Worm (Caenorhabditis elegans) whole organism, L3 larva: ENCODE data around the gene ZK688.10.

ENCODE experiments used
- R02D3.7 ChIP-seq: fragments of 150-350 bp; optimal IDR thresholded peaks from 2 replicates; lab custom pipeline; 2014; ENCODE audit warnings: missing biosample characterization, missing genetic modification characterization
- aly-2 ChIP-seq: fragments of 150-350 bp; optimal IDR thresholded peaks from 2 replicates; lab custom pipeline; 2014; ENCODE audit warnings: missing biosample characterization, missing genetic modification characterization
- ama-1 ChIP-seq: fragments of 150-350 bp; optimal IDR thresholded peaks from 2 replicates; lab custom pipeline; 2018
- ceh-82 ChIP-seq: fragments of 150-350 bp; optimal IDR thresholded peaks from 2 replicates; lab custom pipeline; 2014; ENCODE audit warnings: missing biosample characterization, missing genetic modification characterization
- ceh-9 ChIP-seq: sonication (generic microtip); optimal IDR thresholded peaks from 2 replicates; lab custom pipeline; 2018; ENCODE audit warnings: missing biosample characterization, missing genetic modification characterization
- egl-27 ChIP-seq: sonication (generic microtip); optimal IDR thresholded peaks from 4 replicates; lab custom pipeline; 2017; ENCODE audit warnings: missing biosample characterization, missing genetic modification reagents, missing genetic modification characterization
- egl-5 ChIP-seq: fragments of 150-350 bp; optimal IDR thresholded peaks from 2 replicates; lab custom pipeline; 2017; ENCODE audit warnings: missing biosample characterization, missing genetic modification reagents, missing genetic modification characterization, inconsistent platforms
- elt-1 ChIP-seq: fragments of 150-350 bp; optimal IDR thresholded peaks from 2 replicates; lab custom pipeline; 2014; ENCODE audit warnings: missing biosample characterization, missing genetic modification characterization
- elt-2 ChIP-seq: sonication (generic microtip); optimal IDR thresholded peaks from 2 replicates; lab custom pipeline; 2016; ENCODE audit warnings: missing genetic modification reagents, mild to moderate bottlenecking, missing genetic modification characterization, missing compliant biosample characterization
- elt-3 ChIP-seq, 3 experiments: fragments of 150-350 bp in 1 of 3; sonication (generic microtip) in 2 of 3; optimal IDR thresholded peaks; 2 replicates in 2 of 3; 4 replicates in 1 of 3; lab custom pipeline; 2014 to 2017; ENCODE audit warnings: missing biosample characterization in 3 of 3, missing genetic modification characterization in 3 of 3
- eor-1 ChIP-seq, 2 experiments: fragments of 150-350 bp; optimal IDR thresholded peaks; 2 replicates each; lab custom pipeline; 2014 to 2018; ENCODE audit warnings: missing biosample characterization in 2 of 2, missing genetic modification characterization in 2 of 2
- fkh-10 ChIP-seq: sonication (generic microtip); optimal IDR thresholded peaks from 2 replicates; lab custom pipeline; 2017; ENCODE audit warnings: missing biosample characterization, missing genetic modification reagents, missing genetic modification characterization
- fos-1 ChIP-seq: fragments of 150-350 bp; optimal IDR thresholded peaks from 2 replicates; lab custom pipeline; 2014; ENCODE audit warnings: missing biosample characterization, missing genetic modification characterization
- hmg-11 ChIP-seq: sonication (generic microtip); optimal IDR thresholded peaks from 2 replicates; lab custom pipeline; 2016; ENCODE audit warnings: missing genetic modification characterization, missing compliant biosample characterization
- jun-1 ChIP-seq: fragments of 150-350 bp; optimal IDR thresholded peaks from 2 replicates; lab custom pipeline; 2014; ENCODE audit warnings: missing biosample characterization, missing genetic modification reagents, missing genetic modification characterization
- lin-15B ChIP-seq: fragments of 150-350 bp; optimal IDR thresholded peaks from 2 replicates; lab custom pipeline; 2014; ENCODE audit warnings: missing biosample characterization, missing genetic modification characterization
- lin-39 ChIP-seq: fragments of 150-350 bp; optimal IDR thresholded peaks from 2 replicates; lab custom pipeline; 2018; ENCODE audit warnings: missing biosample characterization, missing genetic modification reagents, missing genetic modification characterization
- lsy-12 ChIP-seq: sonication (generic microtip); optimal IDR thresholded peaks from 2 replicates; lab custom pipeline; 2016; ENCODE audit warnings: mild to moderate bottlenecking, missing genetic modification characterization, missing compliant biosample characterization
- mdl-1 ChIP-seq: fragments of 150-350 bp; optimal IDR thresholded peaks from 2 replicates; lab custom pipeline; 2014; ENCODE audit warnings: missing biosample characterization, missing genetic modification characterization
- nfya-1 ChIP-seq: sonication (generic microtip); optimal IDR thresholded peaks from 2 replicates; lab custom pipeline; 2017; ENCODE audit warnings: missing genetic modification characterization, mild to moderate bottlenecking, missing compliant biosample characterization, antibody characterized with exemption, moderate library complexity; ENCODE audit not compliant: insufficient read depth
- nhr-11 ChIP-seq: fragments of 150-350 bp; optimal IDR thresholded peaks from 2 replicates; lab custom pipeline; 2014; ENCODE audit warnings: missing biosample characterization, missing genetic modification characterization
- nhr-23 ChIP-seq: fragments of 150-350 bp; optimal IDR thresholded peaks from 2 replicates; lab custom pipeline; 2014; ENCODE audit warnings: missing biosample characterization, missing genetic modification reagents, missing genetic modification characterization
- nhr-237 ChIP-seq: fragments of 150-350 bp; optimal IDR thresholded peaks from 2 replicates; lab custom pipeline; 2014; ENCODE audit warnings: missing biosample characterization, missing genetic modification characterization
- nhr-28 ChIP-seq: fragments of 150-350 bp; optimal IDR thresholded peaks from 2 replicates; lab custom pipeline; 2014; ENCODE audit warnings: missing biosample characterization, missing genetic modification characterization
- nhr-43 ChIP-seq: sonication (generic microtip); optimal IDR thresholded peaks from 2 replicates; lab custom pipeline; 2016; ENCODE audit warnings: mild to moderate bottlenecking, missing genetic modification characterization, missing compliant biosample characterization; ENCODE audit not compliant: poor library complexity, severe bottlenecking
- nhr-67 ChIP-seq: fragments of 150-350 bp; optimal IDR thresholded peaks from 2 replicates; lab custom pipeline; 2014; ENCODE audit warnings: missing biosample characterization, missing genetic modification characterization
- nhr-77 ChIP-seq: fragments of 150-350 bp; optimal IDR thresholded peaks from 2 replicates; lab custom pipeline; 2014; ENCODE audit warnings: missing biosample characterization, missing genetic modification characterization
- pha-4 ChIP-seq: fragments of 150-350 bp; optimal IDR thresholded peaks from 2 replicates; lab custom pipeline; 2014; ENCODE audit warnings: missing biosample characterization, missing genetic modification reagents, missing genetic modification characterization
- pqm-1 ChIP-seq: fragments of 150-350 bp; optimal IDR thresholded peaks from 2 replicates; lab custom pipeline; 2017; ENCODE audit warnings: missing biosample characterization, missing genetic modification characterization, inconsistent platforms
- sea-2 ChIP-seq: fragments of 150-350 bp; sonication (generic microtip); optimal IDR thresholded peaks from 4 replicates; lab custom pipeline; 2014; ENCODE audit warnings: missing biosample characterization, missing genetic modification reagents, missing genetic modification characterization
- snpc-4 ChIP-seq: fragments of 150-350 bp; optimal IDR thresholded peaks from 2 replicates; lab custom pipeline; 2014; ENCODE audit warnings: missing biosample characterization, missing genetic modification characterization
- tbx-2 ChIP-seq: sonication (generic microtip); optimal IDR thresholded peaks from 2 replicates; lab custom pipeline; 2016; ENCODE audit warnings: mild to moderate bottlenecking, missing genetic modification characterization, missing compliant biosample characterization
- unc-39 ChIP-seq: sonication (generic microtip); optimal IDR thresholded peaks from 4 replicates; lab custom pipeline; 2017; ENCODE audit warnings: missing biosample characterization, missing genetic modification characterization
- unc-62 ChIP-seq: fragments of 150-350 bp; sonication (generic microtip); optimal IDR thresholded peaks from 4 replicates; lab custom pipeline; 2014; ENCODE audit warnings: missing biosample characterization, missing genetic modification reagents, missing genetic modification characterization
- zag-1 ChIP-seq: fragments of 150-350 bp; optimal IDR thresholded peaks from 2 replicates; lab custom pipeline; 2014; ENCODE audit warnings: missing biosample characterization, missing genetic modification characterization
- ztf-11 ChIP-seq: fragments of 150-350 bp; optimal IDR thresholded peaks from 2 replicates; lab custom pipeline; 2014; ENCODE audit warnings: missing biosample characterization, missing genetic modification characterization
- ztf-4 ChIP-seq: fragments of 150-350 bp; optimal IDR thresholded peaks from 2 replicates; lab custom pipeline; 2014; ENCODE audit warnings: missing biosample characterization, missing genetic modification characterization

ZK688.10 gene

DNA sequence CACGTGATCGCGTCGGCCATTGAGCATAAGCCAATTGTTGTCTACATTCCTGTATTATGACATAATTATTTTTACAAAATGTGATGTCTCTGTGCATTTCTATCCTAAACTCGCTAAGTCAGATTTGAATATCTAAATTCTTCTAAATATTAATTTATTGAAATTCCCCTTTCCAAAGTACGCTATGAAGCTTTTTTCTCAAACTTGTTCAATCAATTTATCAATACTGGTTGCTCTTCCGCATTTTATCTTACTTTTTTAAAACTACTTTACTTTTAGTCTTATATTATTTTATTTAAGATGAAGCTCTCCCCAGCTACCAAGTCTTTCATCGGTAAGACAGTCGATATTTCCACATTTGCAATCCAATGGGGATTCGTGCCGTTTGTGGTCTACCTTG, 37.5 kb downstream of the ZK688.10 start, which contains the start of gene tomm-7:
tomm-7 (plus strand) TSS at position 301 of the 400 bp plus-strand sequence.
- TF ChIP-seq ztf-11 (tag; lab: Kevin White, UChicago) (no peak), unc-39 (tag; lab: Kevin White, UChicago) (no peak), snpc-4 (tag; lab: Kevin White, UChicago) (no peak), ztf-4 (tag; lab: Kevin White, UChicago) (no peak), nhr-23 (tag; lab: Kevin White, UChicago) (no peak), unc-62 (no peak), lin-15B (tag; lab: Kevin White, UChicago) (no peak), R02D3.7 (no peak), fkh-10 (GFP tag; lab: Kevin White, UChicago) (no peak), elt-3 (tag; optimal IDR thresholded peaks at IDR 0.05; lab: Kevin White, UChicago) (no peak), hmg-11 (tag; lab: Kevin White, UChicago) (no peak), sea-2 (GFP tag; lab: Kevin White, UChicago) (no peak), ama-1 (lab: Kevin White, UChicago) (no peak), pqm-1 (tag; lab: Kevin White, UChicago) (no peak), egl-27 (tag; lab: Kevin White, UChicago) (no peak), egl-5 (tag; lab: Kevin White, UChicago) (no peak), ceh-9 (tag; lab: Kevin White, UChicago) (no peak), lsy-12 (tag; lab: Kevin White, UChicago) (no peak), nhr-11 (tag; lab: Kevin White, UChicago) (no peak), ceh-82 (no peak)
- TF ChIP-seq, all 47 proteins: peak for 0

DNA sequence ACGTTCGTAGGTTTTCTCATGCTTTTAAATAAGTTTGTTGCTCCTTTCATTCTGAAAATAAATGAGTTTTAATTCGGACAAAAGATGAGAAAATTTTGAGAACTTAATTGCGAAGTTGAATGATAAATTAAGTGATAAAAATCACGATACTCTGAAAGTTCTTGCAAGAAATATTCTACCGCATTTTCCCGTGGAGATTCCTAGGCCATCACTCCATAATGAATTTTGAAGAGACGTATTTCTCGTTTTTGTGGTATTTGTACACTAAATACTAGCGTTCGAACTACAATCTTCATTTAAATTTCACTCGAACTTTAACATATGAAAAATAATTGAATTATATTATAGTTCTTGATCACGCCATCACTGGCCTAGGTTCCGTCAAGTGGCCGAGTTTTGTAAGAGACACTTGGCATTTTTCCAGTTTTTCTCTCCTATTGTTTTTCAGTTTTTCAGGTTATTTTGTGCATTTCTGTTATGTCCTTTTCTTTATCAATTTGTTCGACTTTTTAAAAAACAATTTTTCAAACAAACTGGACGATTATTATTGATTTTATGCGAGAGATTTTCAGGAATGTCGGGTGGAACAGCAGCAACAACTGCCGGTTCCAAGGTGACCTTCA, 38.3 kb downstream of the ZK688.10 start, which contains the start of the genes coq-5 and ufm-1:
coq-5 (minus strand) TSS at position 51 of the 623 bp plus-strand sequence.
ufm-1 (plus strand) TSS at position 573 of the 623 bp plus-strand sequence.
- TF ChIP-seq zag-1 (tag; lab: Kevin White, UChicago), result no peak
- no peak for TF ChIP-seq aly-2 (tag; lab: Kevin White, UChicago)
- TF ChIP-seq ceh-9 (tag; lab: Kevin White, UChicago), result no peak
- TF ChIP-seq tbx-2 (tag; lab: Kevin White, UChicago), result no peak
- TF ChIP-seq elt-1 (tag; lab: Kevin White, UChicago), result no peak
- TF ChIP-seq nhr-77 (tag; lab: Kevin White, UChicago), result no peak
- TF ChIP-seq nhr-23 (tag; lab: Kevin White, UChicago), result no peak
- TF ChIP-seq jun-1 (tag; lab: Kevin White, UChicago), result no peak
- TF ChIP-seq snpc-4 (tag; lab: Kevin White, UChicago), result no peak
- TF ChIP-seq elt-3 (tag; optimal IDR thresholded peaks at IDR 0.05; lab: Kevin White, UChicago), result no peak
- peak; percentile 4 for TF ChIP-seq elt-2 (tag; lab: Kevin White, UChicago)
- TF ChIP-seq eor-1 (tag; optimal IDR thresholded peaks at IDR 0.05; lab: Kevin White, UChicago), result no peak
- TF ChIP-seq ceh-82, result no peak
- no peak for TF ChIP-seq fos-1 (tag; lab: Kevin White, UChicago)
- no peak for TF ChIP-seq mdl-1 (tag; lab: Kevin White, UChicago)
- TF ChIP-seq nhr-43 (tag; lab: Kevin White, UChicago), result peak; percentile 55
- no peak for TF ChIP-seq sea-2 (GFP tag; lab: Kevin White, UChicago)
- TF ChIP-seq lin-15B (tag; lab: Kevin White, UChicago), result peak; percentile 18
- TF ChIP-seq egl-5 (tag; lab: Kevin White, UChicago), result no peak
- no peak for TF ChIP-seq unc-39 (tag; lab: Kevin White, UChicago)
- TF ChIP-seq nhr-28 (tag; lab: Kevin White, UChicago), result no peak
- no peak for TF ChIP-seq lin-39 (tag; lab: Kevin White, UChicago)
- TF ChIP-seq pha-4 (tag; lab: Kevin White, UChicago), result peak; percentile 14
- TF ChIP-seq hmg-11 (tag; lab: Kevin White, UChicago), result peak; percentile 8
- TF ChIP-seq R02D3.7, result no peak
- TF ChIP-seq nfya-1 (tag; lab: Kevin White, UChicago), result peak; percentile 5
- no peak for TF ChIP-seq egl-27 (tag; lab: Kevin White, UChicago)
- TF ChIP-seq nhr-237 (tag; lab: Kevin White, UChicago), result no peak
- TF ChIP-seq unc-62, result no peak
- TF ChIP-seq nhr-11 (tag; lab: Kevin White, UChicago), result no peak
- no peak for TF ChIP-seq nhr-67 (tag; lab: Kevin White, UChicago)
